Fruit fly (Drosophila melanogaster) whole organism, embryonic: ENCODE data around the gene Sc2.

ENCODE experiments used
- Abd-B ChIP-seq: fragments of 200-800 bp; sonication (Bioruptor generic); optimal IDR thresholded peaks from 2 replicates; lab custom pipeline; 2018; ENCODE audit warnings: missing biosample characterization, mild to moderate bottlenecking, missing genetic modification characterization, moderate library complexity
- BEAF-32 ChIP-seq: fragments of 200-800 bp; sonication (Bioruptor generic); optimal IDR thresholded peaks from 3 replicates; lab custom pipeline; 2017; ENCODE audit warnings: missing biosample characterization, missing genetic modification characterization, mild to moderate bottlenecking, moderate library complexity, missing genetic modification reagents
- Bgb ChIP-seq: fragments of 200-800 bp; sonication (Bioruptor generic); IDR thresholded peaks from 2 replicates; pipeline ENCODE4 v1.3.6; 2022; ENCODE audit warnings: missing biosample characterization, missing genetic modification characterization; ENCODE audit not compliant: partially characterized antibody
- CG11504 ChIP-seq: fragments of 200-800 bp; sonication (Bioruptor generic); optimal IDR thresholded peaks from 3 replicates; lab custom pipeline; 2019; ENCODE audit warnings: missing biosample characterization, mild to moderate bottlenecking, missing genetic modification characterization, moderate library complexity
- CG11696 ChIP-seq: fragments of 200-800 bp; sonication (Bioruptor generic); IDR thresholded peaks from 2 replicates; pipeline ENCODE4 v1.3.6; 2022; ENCODE audit warnings: missing biosample characterization, missing genetic modification characterization
- CG12219 ChIP-seq: fragments of 200-800 bp; sonication (Bioruptor generic); optimal IDR thresholded peaks from 3 replicates; lab custom pipeline; 2018; ENCODE audit warnings: missing biosample characterization, mild to moderate bottlenecking, missing genetic modification characterization
- CG16813 ChIP-seq: fragments of 200-800 bp; sonication (Bioruptor generic); IDR thresholded peaks from 3 replicates; pipeline ENCODE4 v1.3.6; 2022; ENCODE audit warnings: missing biosample characterization, missing genetic modification characterization; ENCODE audit not compliant: partially characterized antibody
- CG16815 ChIP-seq: fragments of 200-800 bp; sonication (Bioruptor generic); optimal IDR thresholded peaks from 3 replicates; lab custom pipeline; 2017; ENCODE audit warnings: missing biosample characterization, mild to moderate bottlenecking, missing genetic modification characterization
- CG17385 ChIP-seq: fragments of 200-800 bp; sonication (Bioruptor generic); optimal IDR thresholded peaks from 3 replicates; lab custom pipeline; 2018; ENCODE audit warnings: missing biosample characterization, mild to moderate bottlenecking, missing genetic modification characterization
- CG17612 ChIP-seq: fragments of 200-800 bp; sonication (Bioruptor generic); IDR thresholded peaks from 2 replicates; pipeline ENCODE4 v1.3.6; 2022; ENCODE audit warnings: missing biosample characterization, missing genetic modification characterization
- CG2678 ChIP-seq: fragments of 200-800 bp; sonication (Bioruptor generic); optimal IDR thresholded peaks from 3 replicates; lab custom pipeline; 2019; ENCODE audit warnings: missing biosample characterization, mild to moderate bottlenecking, missing genetic modification characterization, moderate library complexity
- CG3065 ChIP-seq: fragments of 200-800 bp; sonication (Bioruptor generic); optimal IDR thresholded peaks from 2 replicates; lab custom pipeline; 2016; ENCODE audit warnings: missing biosample characterization, missing genetic modification characterization
- CG31441 ChIP-seq: fragments of 200-800 bp; sonication (Bioruptor generic); IDR thresholded peaks from 2 replicates; pipeline ENCODE4 v1.3.6; 2022; ENCODE audit warnings: missing biosample characterization, missing genetic modification characterization
- CG3995 ChIP-seq: fragments of 200-800 bp; sonication (Bioruptor generic); optimal IDR thresholded peaks from 3 replicates; lab custom pipeline; 2016; ENCODE audit warnings: missing biosample characterization, missing genetic modification characterization
- CG6272 ChIP-seq: fragments of 200-800 bp; sonication (Bioruptor generic); IDR thresholded peaks from 2 replicates; pipeline ENCODE4 v1.3.6; 2022; ENCODE audit warnings: missing biosample characterization, missing genetic modification characterization
- CG6854 ChIP-seq: fragments of 200-800 bp; sonication (Bioruptor generic); optimal IDR thresholded peaks from 3 replicates; lab custom pipeline; 2017; ENCODE audit warnings: missing biosample characterization, mild to moderate bottlenecking, missing genetic modification characterization
- CG7987 ChIP-seq: fragments of 200-800 bp; sonication (Bioruptor generic); optimal IDR thresholded peaks from 2 replicates; lab custom pipeline; 2018; ENCODE audit warnings: missing biosample characterization, mild to moderate bottlenecking, missing genetic modification characterization, moderate library complexity
- CG8388 ChIP-seq: fragments of 200-800 bp; sonication (Bioruptor generic); optimal IDR thresholded peaks from 2 replicates; lab custom pipeline; 2019; ENCODE audit warnings: missing biosample characterization, mild to moderate bottlenecking, missing genetic modification characterization, moderate library complexity
- CG8478 ChIP-seq: fragments of >200 bp; optimal IDR thresholded peaks from 2 replicates; lab custom pipeline; 2018
- Chrac-16 ChIP-seq: fragments of 200-800 bp; sonication (Bioruptor generic); optimal IDR thresholded peaks from 3 replicates; lab custom pipeline; 2016; ENCODE audit warnings: missing biosample characterization, missing genetic modification characterization
- Dbx ChIP-seq: fragments of 200-800 bp; sonication (Bioruptor generic); IDR thresholded peaks from 3 replicates; pipeline ENCODE4 v1.3.6; 2022; ENCODE audit warnings: missing biosample characterization, missing genetic modification characterization
- Dll ChIP-seq: fragments of 200-800 bp; sonication (Bioruptor generic); IDR thresholded peaks from 4 replicates; pipeline ENCODE4 v1.3.6; 2022; ENCODE audit warnings: missing biosample characterization, missing genetic modification characterization; ENCODE audit not compliant: partially characterized antibody
- Doc3 ChIP-seq: fragments of 200-800 bp; sonication (Bioruptor generic); IDR thresholded peaks from 3 replicates; pipeline ENCODE4 v1.3.6; 2022; ENCODE audit warnings: missing biosample characterization, missing genetic modification characterization; ENCODE audit not compliant: partially characterized antibody
- E2f2 ChIP-seq: fragments of 200-800 bp; sonication (Bioruptor generic); IDR thresholded peaks from 2 replicates; pipeline ENCODE4 v1.3.6; 2022; ENCODE audit warnings: missing biosample characterization, missing genetic modification characterization
- ERR ChIP-seq: fragments of 200-800 bp; sonication (Bioruptor generic); optimal IDR thresholded peaks from 2 replicates; lab custom pipeline; 2016; ENCODE audit warnings: missing biosample characterization, missing genetic modification characterization
- Hr51 ChIP-seq, 2 experiments: fragments of 200-800 bp; sonication (Bioruptor generic); optimal IDR thresholded peaks; 2 replicates in 1 of 2; 3 replicates in 1 of 2; lab custom pipeline; 2016 to 2018; ENCODE audit warnings: missing biosample characterization in 2 of 2, missing genetic modification characterization in 2 of 2, mild to moderate bottlenecking in 1 of 2, moderate library complexity in 1 of 2
- Jarid2 ChIP-seq: fragments of 200-800 bp; sonication (Bioruptor generic); optimal IDR thresholded peaks from 3 replicates; lab custom pipeline; 2017; ENCODE audit warnings: mild to moderate bottlenecking, missing biosample characterization, missing genetic modification reagents, missing genetic modification characterization
- Mad ChIP-seq: fragments of 200-800 bp; sonication (Bioruptor generic); optimal IDR thresholded peaks from 2 replicates; lab custom pipeline; 2016; ENCODE audit warnings: missing biosample characterization, missing genetic modification characterization
- PHDP ChIP-seq: fragments of 200-800 bp; sonication (Bioruptor generic); optimal IDR thresholded peaks from 3 replicates; lab custom pipeline; 2018; ENCODE audit warnings: missing biosample characterization, mild to moderate bottlenecking, missing genetic modification characterization, moderate library complexity
- Sin3A ChIP-seq: fragments of >200 bp; optimal IDR thresholded peaks from 2 replicates; lab custom pipeline; 2018
- Xbp1 ChIP-seq: fragments of 200-800 bp; sonication (Bioruptor generic); optimal IDR thresholded peaks from 3 replicates; lab custom pipeline; 2016; ENCODE audit warnings: missing biosample characterization, mild to moderate bottlenecking, missing genetic modification characterization
- az2 ChIP-seq: fragments of 200-800 bp; sonication (Bioruptor generic); optimal IDR thresholded peaks from 3 replicates; lab custom pipeline; 2016; ENCODE audit warnings: missing biosample characterization, missing genetic modification characterization
- chinmo ChIP-seq: fragments of 200-800 bp; sonication (Bioruptor generic); IDR thresholded peaks from 4 replicates; pipeline ENCODE4 v1.3.6; 2022; ENCODE audit warnings: missing biosample characterization, missing genetic modification characterization; ENCODE audit not compliant: partially characterized antibody
- croc ChIP-seq: fragments of 200-800 bp; sonication (Bioruptor generic); conservative IDR thresholded peaks from 3 replicates; pipeline ENCODE4 v1.3.6; 2022; ENCODE audit warnings: missing biosample characterization, missing genetic modification characterization
- dati ChIP-seq: fragments of 200-800 bp; sonication (Bioruptor generic); IDR thresholded peaks from 2 replicates; pipeline ENCODE4 v1.3.6; 2022; ENCODE audit warnings: missing biosample characterization, missing genetic modification characterization
- ewg ChIP-seq: fragments of 200-800 bp; sonication (Bioruptor generic); optimal IDR thresholded peaks from 3 replicates; lab custom pipeline; 2017; ENCODE audit warnings: mild to moderate bottlenecking, missing biosample characterization, missing genetic modification reagents, missing genetic modification characterization
- gcm ChIP-seq: fragments of 200-800 bp; sonication (Bioruptor generic); optimal IDR thresholded peaks from 2 replicates; lab custom pipeline; 2019; ENCODE audit warnings: missing biosample characterization, mild to moderate bottlenecking, missing genetic modification characterization, moderate library complexity
- ham ChIP-seq: fragments of 200-800 bp; sonication (Bioruptor generic); IDR thresholded peaks from 2 replicates; pipeline ENCODE4 v1.3.6; 2022; ENCODE audit warnings: missing biosample characterization, missing genetic modification characterization
- jing ChIP-seq: fragments of 200-800 bp; sonication (Bioruptor generic); optimal IDR thresholded peaks from 2 replicates; lab custom pipeline; 2018; ENCODE audit warnings: missing biosample characterization, mild to moderate bottlenecking, missing genetic modification characterization
- kah ChIP-seq: fragments of 200-800 bp; sonication (Bioruptor generic); optimal IDR thresholded peaks from 2 replicates; lab custom pipeline; 2018; ENCODE audit warnings: missing biosample characterization, mild to moderate bottlenecking, missing genetic modification characterization
- row ChIP-seq: fragments of 200-800 bp; sonication (Bioruptor generic); IDR thresholded peaks from 3 replicates; pipeline ENCODE4 v1.3.6; 2022; ENCODE audit warnings: missing biosample characterization, missing genetic modification characterization
- so ChIP-seq: fragments of 200-800 bp; sonication (Bioruptor generic); IDR thresholded peaks from 3 replicates; pipeline ENCODE4 v1.3.6; 2022; ENCODE audit warnings: missing biosample characterization, missing genetic modification characterization
- tio ChIP-seq: fragments of 200-800 bp; sonication (Bioruptor generic); optimal IDR thresholded peaks from 2 replicates; lab custom pipeline; 2017; ENCODE audit warnings: missing biosample characterization, missing genetic modification characterization, inconsistent platforms
- tna ChIP-seq: fragments of 200-800 bp; sonication (Bioruptor generic); IDR thresholded peaks from 2 replicates; pipeline ENCODE4 v1.3.6; 2022; ENCODE audit warnings: missing biosample characterization, missing genetic modification characterization; ENCODE audit not compliant: partially characterized antibody
- twi ChIP-seq: fragments of 200-800 bp; optimal IDR thresholded peaks from 2 replicates; lab custom pipeline; 2019; ENCODE audit warnings: missing biosample characterization, mild to moderate bottlenecking, missing genetic modification characterization, moderate library complexity
- usp ChIP-seq: fragments of >200 bp; optimal IDR thresholded peaks from 2 replicates; lab custom pipeline; 2017; ENCODE audit warnings: missing biosample characterization, missing genetic modification characterization
- vfl ChIP-seq: fragments of 200-800 bp; sonication (Bioruptor generic); optimal IDR thresholded peaks from 2 replicates; lab custom pipeline; 2016; ENCODE audit warnings: missing biosample characterization, missing genetic modification characterization
- wek ChIP-seq: fragments of 200-800 bp; sonication (Bioruptor generic); optimal IDR thresholded peaks from 3 replicates; lab custom pipeline; 2018; ENCODE audit warnings: missing biosample characterization, mild to moderate bottlenecking, missing genetic modification characterization, moderate library complexity
- zen ChIP-seq: fragments of 200-800 bp; sonication (Bioruptor generic); optimal IDR thresholded peaks from 3 replicates; lab custom pipeline; 2018; ENCODE audit warnings: missing biosample characterization, mild to moderate bottlenecking, missing genetic modification characterization, moderate library complexity

The Sc2 gene

dm6 chr3L:3928205-3928942 lies 25.1 kb downstream of the Sc2 start (continued):
- TF ChIP-seq CG8388 (peak; percentile 56), Xbp1 (GFP tag; lab: Kevin White, UChicago) (peak; percentile 86), Doc3 (GFP tag; lab: Robert Waterston, UW) (no peak), so (GFP tag; lab: Robert Waterston, UW) (peak; percentile 81), CG11504 (tag; lab: Kevin White, UChicago) (peak; percentile 88), PHDP (tag; lab: Kevin White, UChicago) (peak; percentile 92), Mad (peak; percentile 53), zen (tag; lab: Kevin White, UChicago) (no peak), Dll (no peak), tna (no peak), E2f2 (GFP tag; lab: Robert Waterston, UW) (peak; percentile 64; the same call in 1 of the 2 replicates), CG7987 (GFP tag; lab: Kevin White, UChicago) (peak; percentile 42), CG16813 (no peak), az2 (GFP tag; lab: Kevin White, UChicago) (peak; percentile 83), CG17385 (GFP tag; lab: Kevin White, UChicago) (peak; percentile 87), chinmo (GFP tag; lab: Robert Waterston, UW) (no peak), ewg (GFP tag; lab: Kevin White, UChicago) (peak; percentile 62), CG17612 (GFP tag; lab: Robert Waterston, UW) (peak; percentile 71; the same call in 1 of the 2 replicates), jing (GFP tag; lab: Kevin White, UChicago) (peak; percentile 66), croc (GFP tag; lab: Robert Waterston, UW) (peak; percentile 27; the same call in 1 of the 3 replicates), vfl (GFP tag; lab: Kevin White, UChicago) (peak; percentile 39), CG8478 (lab: Kevin White, UChicago) (no peak), ham (GFP tag; lab: Robert Waterston, UW) (peak; percentile 79), CG12219 (GFP tag; lab: Kevin White, UChicago) (peak; percentile 86), Bgb (GFP tag; lab: Robert Waterston, UW) (no peak), dati (peak; percentile 47; the same call in 1 of the 2 replicates), kah (GFP tag; lab: Kevin White, UChicago) (peak; percentile 50), CG6854 (peak; percentile 67), CG2678 (peak; percentile 94), usp (no peak), Abd-B (GFP tag; lab: Kevin White, UChicago) (peak; percentile 68), tio (peak; percentile 79), CG3065 (GFP tag; lab: Kevin White, UChicago) (peak; percentile 32), CG11696 (peak; percentile 55), BEAF-32 (GFP tag; lab: Kevin White, UChicago) (no peak), CG3995 (GFP tag; lab: Kevin White, UChicago) (peak; percentile 67), row (GFP tag; lab: Robert Waterston, UW) (peak; percentile 95), Chrac-16 (GFP tag; lab: Kevin White, UChicago) (peak; percentile 79), Dbx (GFP tag; lab: Robert Waterston, UW) (peak; percentile 95), Sin3A (lab: Kevin White, UChicago) (no peak), ERR (GFP tag; lab: Kevin White, UChicago) (peak; percentile 84), twi (tag; lab: Kevin White, UChicago) (no peak), CG6272 (GFP tag; lab: Robert Waterston, UW) (peak; percentile 73), wek (peak; percentile 56), Jarid2 (GFP tag; lab: Kevin White, UChicago) (peak; percentile 64), Hr51 (GFP tag; optimal IDR thresholded peaks at IDR 0.05; lab: Kevin White, UChicago) (peak; percentile 76 to 86), CG16815 (peak; percentile 74), CG31441 (GFP tag; lab: Robert Waterston, UW) (peak; percentile 69), gcm (GFP tag; lab: Kevin White, UChicago) (no peak)
